Worm (Caenorhabditis elegans): ENCODE measurements around the gene C07A9.12.

ce11 chrIII:9711163-9711562 is 16.2 kb downstream of the C07A9.12 start:
- TF ChIP-seq elt-1 (tag; optimal IDR thresholded peaks at IDR 0.05): no peak
- no peak for TF ChIP-seq nhr-23 (tag; optimal IDR thresholded peaks at IDR 0.05)
- no peak for TF ChIP-seq ztf-11 (tag; optimal IDR thresholded peaks at IDR 0.05)
- TF ChIP-seq nhr-237 (tag; optimal IDR thresholded peaks at IDR 0.05): no peak
- no peak for TF ChIP-seq daf-12 (tag; optimal IDR thresholded peaks at IDR 0.05)
- no peak for TF ChIP-seq mml-1 (tag; optimal IDR thresholded peaks at IDR 0.05)
- TF ChIP-seq nhr-11 (tag; optimal IDR thresholded peaks at IDR 0.05): no peak
- no peak for TF ChIP-seq lsy-12 (tag; optimal IDR thresholded peaks at IDR 0.05)
- no peak for TF ChIP-seq mdl-1 (tag; optimal IDR thresholded peaks at IDR 0.05)
- TF ChIP-seq pqm-1 (tag; optimal IDR thresholded peaks at IDR 0.05): no peak
- TF ChIP-seq fos-1 (tag; optimal IDR thresholded peaks at IDR 0.05): no peak

Data from whole organism, L3 larva.